Worm (Caenorhabditis elegans): ENCODE data around the gene Y42G9A.1.
"Not testable (repeated sequence)": the region's sequence is repeated elsewhere in the genome, so short reads cannot be mapped to it uniquely, and the experiment has no call there.

- not testable (repeated sequence) for TF ChIP-seq med-1 (GFP tag; optimal IDR thresholded peaks at IDR 0.05; ENCODE audit: insufficient read depth); ztf-29 (GFP tag; IDR thresholded peaks at IDR 0.05); cog-1 (tag; optimal IDR thresholded peaks at IDR 0.05); ztf-23 (GFP tag; IDR thresholded peaks at IDR 0.05); tab-1 (GFP tag; IDR thresholded peaks at IDR 0.05); T22C8.4 (GFP tag; IDR thresholded peaks at IDR 0.05)
Observed at ce11 chrIII:6133389-6133789, 16.4 kb upstream of the Y42G9A.1 start.
